Fruit fly (Drosophila melanogaster): Measurements from ENCODE around the gene vib.

- no peak for TF ChIP-seq psq (optimal IDR thresholded peaks at IDR 0.05)
- TF ChIP-seq Dll (optimal IDR thresholded peaks at IDR 0.05), result no peak
- no peak for TF ChIP-seq EcR (GFP tag; optimal IDR thresholded peaks at IDR 0.05)
- no peak for TF ChIP-seq CG8478 (optimal IDR thresholded peaks at IDR 0.05)
Observed at dm6 chr3R:19256477-19256876, 30.0 kb upstream of the vib start, which contains the start of gene CG14280.

Measured in whole organism.